Fruit fly (Drosophila melanogaster): Measurements from ENCODE around the gene CG11600.

dm6 chr3R:12642051-12642532, 5.8 kb downstream of the CG11600 start, which contains the start of gene CG6753:
- TF ChIP-seq Met (GFP tag; optimal IDR thresholded peaks at IDR 0.05) (no peak), CG6792 (GFP tag; optimal IDR thresholded peaks at IDR 0.05) (no peak), CG6854 (GFP tag; optimal IDR thresholded peaks at IDR 0.05) (no peak), fkh (GFP tag; optimal IDR thresholded peaks at IDR 0.05) (no peak), Gug (GFP tag; IDR thresholded peaks at IDR 0.05) (no peak), CG8319 (GFP tag; optimal IDR thresholded peaks at IDR 0.05) (no peak), pdm3 (GFP tag; optimal IDR thresholded peaks at IDR 0.05) (no peak), CG16779 (tag; optimal IDR thresholded peaks at IDR 0.05) (no peak)
